Fruit fly (Drosophila melanogaster) whole organism, embryonic: ENCODE data around the gene CG11294.

Experiments
- Aef1 ChIP-seq: fragments of 200-800 bp; sonication (Bioruptor generic); IDR thresholded peaks from 3 replicates; pipeline ENCODE4 v1.3.6; 2022; ENCODE audit warnings: missing biosample characterization, missing genetic modification characterization
- Atf-2 ChIP-seq: fragments of 200-800 bp; sonication (Bioruptor generic); optimal IDR thresholded peaks from 2 replicates; lab custom pipeline; 2016; ENCODE audit warnings: missing biosample characterization, missing genetic modification characterization
- CG10274 ChIP-seq: fragments of 200-800 bp; sonication (Bioruptor generic); optimal IDR thresholded peaks from 3 replicates; lab custom pipeline; 2017; ENCODE audit warnings: missing biosample characterization, mild to moderate bottlenecking, missing genetic modification characterization
- CG10654 ChIP-seq: fragments of 200-800 bp; sonication (Bioruptor generic); optimal IDR thresholded peaks from 2 replicates; lab custom pipeline; 2016; ENCODE audit warnings: missing biosample characterization, missing genetic modification characterization
- CG11456 ChIP-seq: fragments of 200-800 bp; sonication (Bioruptor generic); IDR thresholded peaks from 3 replicates; pipeline ENCODE4 v1.3.6; 2022; ENCODE audit warnings: missing biosample characterization, missing genetic modification characterization
- CG12299 ChIP-seq: fragments of 200-800 bp; sonication (Bioruptor generic); optimal IDR thresholded peaks from 2 replicates; lab custom pipeline; 2018; ENCODE audit warnings: missing biosample characterization, mild to moderate bottlenecking, missing genetic modification characterization
- CG13287 ChIP-seq: fragments of 200-800 bp; sonication (Bioruptor generic); IDR thresholded peaks from 2 replicates; pipeline ENCODE4 v1.3.6; 2022; ENCODE audit warnings: missing biosample characterization, missing genetic modification characterization; ENCODE audit not compliant: partially characterized antibody
- CG13775 ChIP-seq: fragments of 200-800 bp; sonication (Bioruptor generic); optimal IDR thresholded peaks from 3 replicates; lab custom pipeline; 2017; ENCODE audit warnings: missing biosample characterization, mild to moderate bottlenecking, missing genetic modification characterization
- CG14860 ChIP-seq: fragments of 200-800 bp; sonication (Bioruptor generic); IDR thresholded peaks from 3 replicates; pipeline ENCODE4 v1.3.6; 2022; ENCODE audit warnings: missing biosample characterization, missing genetic modification characterization; ENCODE audit not compliant: partially characterized antibody
- CG15011 ChIP-seq: fragments of 200-800 bp; sonication (Bioruptor generic); optimal IDR thresholded peaks from 3 replicates; lab custom pipeline; 2018; ENCODE audit warnings: missing biosample characterization, mild to moderate bottlenecking, missing genetic modification characterization
- CG15269 ChIP-seq: fragments of 200-800 bp; sonication (Bioruptor generic); optimal IDR thresholded peaks from 2 replicates; lab custom pipeline; 2018; ENCODE audit warnings: missing biosample characterization, mild to moderate bottlenecking, missing genetic modification characterization, moderate library complexity
- CG1529 ChIP-seq: fragments of 200-800 bp; sonication (Bioruptor generic); optimal IDR thresholded peaks from 3 replicates; lab custom pipeline; 2018; ENCODE audit warnings: missing biosample characterization, missing genetic modification characterization
- CG15601 ChIP-seq: fragments of 200-800 bp; sonication (Bioruptor generic); optimal IDR thresholded peaks from 3 replicates; lab custom pipeline; 2019; ENCODE audit warnings: missing biosample characterization, mild to moderate bottlenecking, missing genetic modification characterization, moderate library complexity
- CG17612 ChIP-seq: fragments of 200-800 bp; sonication (Bioruptor generic); IDR thresholded peaks from 2 replicates; pipeline ENCODE4 v1.3.6; 2022; ENCODE audit warnings: missing biosample characterization, missing genetic modification characterization
- CG2116 ChIP-seq: fragments of 200-800 bp; sonication (Bioruptor generic); optimal IDR thresholded peaks from 3 replicates; lab custom pipeline; 2018; ENCODE audit warnings: missing biosample characterization, mild to moderate bottlenecking, missing genetic modification characterization
- CG31365 ChIP-seq: fragments of 200-800 bp; sonication (Bioruptor generic); optimal IDR thresholded peaks from 2 replicates; lab custom pipeline; 2018; ENCODE audit warnings: missing biosample characterization, mild to moderate bottlenecking, missing genetic modification characterization
- CG34422 ChIP-seq: fragments of 200-800 bp; sonication (Bioruptor generic); IDR thresholded peaks from 3 replicates; pipeline ENCODE4 v1.3.6; 2022; ENCODE audit warnings: missing biosample characterization, missing genetic modification characterization
- CG6689 ChIP-seq: fragments of 200-800 bp; sonication (Bioruptor generic); IDR thresholded peaks from 2 replicates; pipeline ENCODE4 v1.3.6; 2022; ENCODE audit warnings: missing biosample characterization, missing genetic modification characterization
- CG6791 ChIP-seq: fragments of 200-800 bp; sonication (Bioruptor generic); IDR thresholded peaks from 3 replicates; pipeline ENCODE4 v1.3.6; 2022; ENCODE audit warnings: missing biosample characterization, missing genetic modification characterization; ENCODE audit not compliant: partially characterized antibody
- CG9727 ChIP-seq: fragments of 200-800 bp; sonication (Bioruptor generic); optimal IDR thresholded peaks from 3 replicates; lab custom pipeline; 2017; ENCODE audit warnings: missing biosample characterization, mild to moderate bottlenecking, missing genetic modification characterization
- Elba2 ChIP-seq: fragments of 200-800 bp; sonication (Bioruptor generic); optimal IDR thresholded peaks from 3 replicates; lab custom pipeline; 2016; ENCODE audit warnings: missing biosample characterization, missing genetic modification characterization
- Gsc ChIP-seq: fragments of 200-800 bp; sonication (Bioruptor generic); IDR thresholded peaks from 2 replicates; pipeline ENCODE4 v1.3.6; 2022; ENCODE audit warnings: missing biosample characterization, missing genetic modification characterization
- Gug ChIP-seq: fragments of 200-800 bp; sonication (Bioruptor generic); IDR thresholded peaks from 4 replicates; pipeline ENCODE4 v1.3.6; 2022; ENCODE audit warnings: missing biosample characterization, missing genetic modification characterization
- HmgD ChIP-seq: fragments of 200-800 bp; sonication (Bioruptor generic); optimal IDR thresholded peaks from 3 replicates; lab custom pipeline; 2016; ENCODE audit warnings: missing biosample characterization, missing genetic modification characterization
- Lhr ChIP-seq: fragments of 200-800 bp; sonication (Bioruptor generic); optimal IDR thresholded peaks from 3 replicates; lab custom pipeline; 2017; ENCODE audit warnings: mild to moderate bottlenecking, missing biosample characterization, missing genetic modification reagents, missing genetic modification characterization
- Nf-YA ChIP-seq: fragments of 200-800 bp; sonication (Bioruptor generic); IDR thresholded peaks from 2 replicates; pipeline ENCODE4 v1.3.6; 2022; ENCODE audit warnings: missing biosample characterization, missing genetic modification characterization
- Optix ChIP-seq: fragments of 200-800 bp; sonication (Bioruptor generic); IDR thresholded peaks from 3 replicates; pipeline ENCODE4 v1.3.6; 2022; ENCODE audit warnings: missing biosample characterization, missing genetic modification characterization
- Rfx ChIP-seq: fragments of 200-800 bp; sonication (Bioruptor generic); IDR thresholded peaks from 2 replicates; pipeline ENCODE4 v1.3.6; 2022; ENCODE audit warnings: missing biosample characterization, missing genetic modification characterization
- Side ChIP-seq: fragments of 200-800 bp; sonication (Bioruptor generic); optimal IDR thresholded peaks from 2 replicates; lab custom pipeline; 2016; ENCODE audit warnings: missing biosample characterization, missing genetic modification characterization
- Sin3A ChIP-seq: fragments of >200 bp; optimal IDR thresholded peaks from 2 replicates; lab custom pipeline; 2018
- Stat92E ChIP-seq, 3 experiments: fragments of >200 bp in 2 of 3; fragments of 200-800 bp in 1 of 3; sonication (Bioruptor generic) in 1 of 3; optimal IDR thresholded peaks; 2 replicates each; lab custom pipeline; 2017 to 2019; ENCODE audit warnings: missing biosample characterization in 3 of 3, missing genetic modification characterization in 3 of 3, mild to moderate bottlenecking in 1 of 3, moderate library complexity in 1 of 3
- amos ChIP-seq: fragments of 200-800 bp; sonication (Bioruptor generic); IDR thresholded peaks from 2 replicates; pipeline ENCODE4 v1.3.6; 2022; ENCODE audit warnings: missing biosample characterization, missing genetic modification characterization; ENCODE audit not compliant: partially characterized antibody
- aop ChIP-seq: fragments of 200-800 bp; sonication (Bioruptor generic); IDR thresholded peaks from 2 replicates; pipeline ENCODE4 v1.3.6; 2022; ENCODE audit warnings: missing biosample characterization, missing genetic modification characterization
- chm ChIP-seq: fragments of 200-800 bp; sonication (Bioruptor generic); IDR thresholded peaks from 2 replicates; pipeline ENCODE4 v1.3.6; 2022; ENCODE audit warnings: missing biosample characterization, missing genetic modification characterization
- dpn ChIP-seq, 2 experiments: fragments of 200-800 bp; sonication (Bioruptor generic); optimal IDR thresholded peaks; 3 replicates each; lab custom pipeline; 2016; ENCODE audit warnings: missing biosample characterization in 2 of 2, missing genetic modification characterization in 2 of 2
- esg ChIP-seq: fragments of 200-800 bp; sonication (Bioruptor generic); conservative IDR thresholded peaks from 2 replicates; pipeline ENCODE4 v1.3.6; 2022; ENCODE audit warnings: missing biosample characterization, missing genetic modification characterization
- ewg ChIP-seq: fragments of 200-800 bp; sonication (Bioruptor generic); optimal IDR thresholded peaks from 3 replicates; lab custom pipeline; 2017; ENCODE audit warnings: mild to moderate bottlenecking, missing biosample characterization, missing genetic modification reagents, missing genetic modification characterization
- fu2 ChIP-seq: fragments of 200-800 bp; sonication (Bioruptor generic); optimal IDR thresholded peaks from 2 replicates; lab custom pipeline; 2016; ENCODE audit warnings: missing biosample characterization, missing genetic modification characterization
- gsb ChIP-seq: fragments of 200-800 bp; sonication (Bioruptor generic); IDR thresholded peaks from 2 replicates; pipeline ENCODE4 v1.3.6; 2022; ENCODE audit warnings: missing biosample characterization, missing genetic modification characterization
- ind ChIP-seq: fragments of 200-800 bp; sonication (Bioruptor generic); optimal IDR thresholded peaks from 3 replicates; lab custom pipeline; 2016; ENCODE audit warnings: missing biosample characterization, missing genetic modification characterization
- jigr1 ChIP-seq: fragments of 200-800 bp; sonication (Bioruptor generic); IDR thresholded peaks from 3 replicates; pipeline ENCODE4 v1.3.6; 2022; ENCODE audit warnings: missing biosample characterization, missing genetic modification characterization
- knrl ChIP-seq: fragments of 200-800 bp; sonication (Bioruptor generic); IDR thresholded peaks from 3 replicates; pipeline ENCODE4 v1.3.6; 2022; ENCODE audit warnings: missing biosample characterization, missing genetic modification characterization; ENCODE audit not compliant: partially characterized antibody
- lilli ChIP-seq: fragments of 200-800 bp; sonication (Bioruptor generic); optimal IDR thresholded peaks from 3 replicates; lab custom pipeline; 2016; ENCODE audit warnings: missing biosample characterization, missing genetic modification characterization
- maf-S ChIP-seq: fragments of 200-800 bp; sonication (Bioruptor generic); optimal IDR thresholded peaks from 2 replicates; lab custom pipeline; 2016; ENCODE audit warnings: missing biosample characterization, missing genetic modification characterization
- nerfin-1 ChIP-seq: fragments of 200-800 bp; sonication (Bioruptor generic); optimal IDR thresholded peaks from 3 replicates; lab custom pipeline; 2019; ENCODE audit warnings: missing biosample characterization, mild to moderate bottlenecking, missing genetic modification characterization, moderate library complexity
- psq ChIP-seq: fragments of 200-800 bp; sonication (Bioruptor generic); optimal IDR thresholded peaks from 2 replicates; lab custom pipeline; 2017; ENCODE audit warnings: missing biosample characterization, missing genetic modification characterization
- sisA ChIP-seq: fragments of 200-800 bp; sonication (Bioruptor generic); IDR thresholded peaks from 2 replicates; pipeline ENCODE4 v1.3.6; 2022; ENCODE audit warnings: missing biosample characterization, missing genetic modification characterization
- tgo ChIP-seq: fragments of 200-800 bp; sonication (Bioruptor generic); IDR thresholded peaks from 3 replicates; pipeline ENCODE4 v1.3.6; 2022; ENCODE audit warnings: missing biosample characterization, missing genetic modification characterization
- unc-4 ChIP-seq: fragments of 200-800 bp; sonication (Bioruptor generic); IDR thresholded peaks from 2 replicates; pipeline ENCODE4 v1.3.6; 2022; ENCODE audit warnings: missing biosample characterization, missing genetic modification characterization; ENCODE audit not compliant: partially characterized antibody
- z ChIP-seq: fragments of 200-800 bp; sonication (Bioruptor generic); IDR thresholded peaks from 3 replicates; pipeline ENCODE4 v1.3.6; 2022; ENCODE audit warnings: missing biosample characterization, missing genetic modification characterization

The CG11294 gene

dm6 chrX:8681189-8681821 lies 12.1 kb downstream of the CG11294 start, which contains the start of gene CAH3 (continued):
- peak; percentile 92 for TF ChIP-seq Optix (GFP tag; lab: Robert Waterston, UW)
- TF ChIP-seq CG1529 (GFP tag; lab: Kevin White, UChicago) = peak; percentile 88
- TF ChIP-seq CG6791 (GFP tag; lab: Robert Waterston, UW) = 0 out of 3 replicates have a peak, but pooled peaks have one; percentile 35
- TF ChIP-seq CG13287 (GFP tag; lab: Robert Waterston, UW) = no peak
- TF ChIP-seq Sin3A (lab: Kevin White, UChicago) = peak; percentile 45
- peak; percentile 76 for TF ChIP-seq HmgD
- TF ChIP-seq Stat92E (GFP tag; optimal IDR thresholded peaks at IDR 0.05; lab: Kevin White, UChicago) = peak in 1 of 3 experiments; percentile 96
- TF ChIP-seq ind (GFP tag; lab: Kevin White, UChicago) = peak; percentile 92
- TF ChIP-seq Lhr (GFP tag; lab: Kevin White, UChicago) = peak; percentile 77
- peak; percentile 84 for TF ChIP-seq sisA (GFP tag; lab: Robert Waterston, UW)
- TF ChIP-seq Gsc = peak; percentile 62
- peak; percentile 86 for TF ChIP-seq ewg (GFP tag; lab: Kevin White, UChicago)
- peak; percentile 60; the same call in 1 of the 3 replicates for TF ChIP-seq jigr1 (GFP tag; lab: Robert Waterston, UW)
- peak; percentile 88 for TF ChIP-seq CG34422 (GFP tag; lab: Robert Waterston, UW)
- TF ChIP-seq CG11456 (GFP tag; lab: Robert Waterston, UW) = peak; percentile 88
- TF ChIP-seq CG12299 = peak; percentile 93
- peak; percentile 88 for TF ChIP-seq esg
- TF ChIP-seq dpn (GFP tag; optimal IDR thresholded peaks at IDR 0.05; lab: Kevin White, UChicago) = peak; percentile 93 to 94
- TF ChIP-seq CG2116 = peak; percentile 74
- TF ChIP-seq chm (GFP tag; lab: Robert Waterston, UW) = peak; percentile 87
- TF ChIP-seq Elba2 (GFP tag; lab: Kevin White, UChicago) = peak; percentile 22
- TF ChIP-seq unc-4 (GFP tag; lab: Robert Waterston, UW) = no peak
- TF ChIP-seq amos (GFP tag; lab: Robert Waterston, UW) = no peak
- TF ChIP-seq aop (GFP tag; lab: Robert Waterston, UW) = peak; percentile 78
- TF ChIP-seq CG6689 (GFP tag; lab: Robert Waterston, UW) = peak; percentile 91
- peak; percentile 83 for TF ChIP-seq Aef1 (GFP tag; lab: Robert Waterston, UW)
- peak; percentile 68 for TF ChIP-seq CG17612 (GFP tag; lab: Robert Waterston, UW)
- TF ChIP-seq knrl (GFP tag; lab: Robert Waterston, UW) = peak; percentile 52; the same call in 1 of the 3 replicates
- TF ChIP-seq Nf-YA (GFP tag; lab: Robert Waterston, UW) = peak; percentile 85
- peak; percentile 90 for TF ChIP-seq maf-S (GFP tag; lab: Kevin White, UChicago)
- peak; percentile 88 for TF ChIP-seq Gug (GFP tag; lab: Robert Waterston, UW)
- TF ChIP-seq nerfin-1 (tag; lab: Kevin White, UChicago) = peak; percentile 92
- peak; percentile 70 for TF ChIP-seq psq (GFP tag; lab: Kevin White, UChicago)
- TF ChIP-seq z (GFP tag; lab: Robert Waterston, UW) = 0 out of 3 replicates have a peak, but pooled peaks have one; percentile 18
- TF ChIP-seq Rfx (GFP tag; lab: Robert Waterston, UW) = peak; percentile 95
- peak; percentile 94 for TF ChIP-seq lilli (GFP tag; lab: Kevin White, UChicago)
- TF ChIP-seq fu2 (GFP tag; lab: Kevin White, UChicago) = peak; percentile 92
- TF ChIP-seq CG10654 (GFP tag; lab: Kevin White, UChicago) = peak; percentile 89
- TF ChIP-seq Atf-2 (GFP tag; lab: Kevin White, UChicago) = peak; percentile 92
- TF ChIP-seq CG13775 (GFP tag; lab: Kevin White, UChicago) = peak; percentile 95
- TF ChIP-seq tgo = peak; percentile 89
- no peak for TF ChIP-seq CG14860 (GFP tag; lab: Robert Waterston, UW)
- TF ChIP-seq CG10274 (GFP tag; lab: Kevin White, UChicago) = peak; percentile 82
- peak; percentile 95 for TF ChIP-seq CG9727 (GFP tag; lab: Kevin White, UChicago)
- TF ChIP-seq CG31365 (tag; lab: Kevin White, UChicago) = peak; percentile 85
- TF ChIP-seq CG15269 (tag; lab: Kevin White, UChicago) = peak; percentile 95
- peak; percentile 85 for TF ChIP-seq CG15011 (GFP tag; lab: Kevin White, UChicago)
- TF ChIP-seq CG15601 (tag; lab: Kevin White, UChicago) = peak; percentile 91
- peak; percentile 94 for TF ChIP-seq Side (GFP tag; lab: Kevin White, UChicago)
- TF ChIP-seq gsb = peak; percentile 79
